Worm (Caenorhabditis elegans) whole organism, young adult: ENCODE results near the gene mre-11.
A peak's percentile ranks its signal among the peaks of the same experiment; 100 is the strongest.

Source experiments
- B0035.1 ChIP-seq: sonication (generic microtip); optimal IDR thresholded peaks from 2 replicates; lab custom pipeline; 2016; ENCODE audit warnings: missing genetic modification characterization, mild to moderate bottlenecking, missing compliant biosample characterization, missing genotype, missing genetic modification reagents
- B0261.1 ChIP-seq: sonication (generic microtip); optimal IDR thresholded peaks from 2 replicates; lab custom pipeline; 2016; ENCODE audit warnings: mild to moderate bottlenecking, missing genetic modification characterization, moderate library complexity, missing compliant biosample characterization
- D2030.7 ChIP-seq: fragments of 200-800 bp; sonication (Bioruptor generic); IDR thresholded peaks from 2 replicates; pipeline ENCODE4 v1.3.6; 2022; ENCODE audit warnings: missing genetic modification reagents, missing genetic modification characterization, missing compliant biosample characterization
- F37B4.10 ChIP-seq: fragments of 200-800 bp; sonication (Bioruptor generic); IDR thresholded peaks from 2 replicates; pipeline ENCODE4 v1.3.6; 2022; ENCODE audit warnings: missing genetic modification characterization, missing compliant biosample characterization
- F52B5.7 ChIP-seq: sonication (generic microtip); optimal IDR thresholded peaks from 2 replicates; lab custom pipeline; 2016; ENCODE audit warnings: mild to moderate bottlenecking, missing genetic modification characterization, missing compliant biosample characterization
- F55B11.4 ChIP-seq: sonication (generic microtip); optimal IDR thresholded peaks from 2 replicates; lab custom pipeline; 2016; ENCODE audit warnings: missing compliant biosample characterization, missing genetic modification characterization, borderline replicate concordance; ENCODE audit not compliant: insufficient read depth
- F57A8.1 ChIP-seq: fragments of 200-800 bp; sonication (Bioruptor generic); optimal IDR thresholded peaks from 2 replicates; lab custom pipeline; 2018; ENCODE audit warnings: mild to moderate bottlenecking, missing genetic modification characterization, moderate library complexity, missing compliant biosample characterization
- F57C9.4 ChIP-seq: sonication (generic microtip); optimal IDR thresholded peaks from 2 replicates; lab custom pipeline; 2017; ENCODE audit warnings: mild to moderate bottlenecking, missing genetic modification characterization, missing compliant biosample characterization
- K12H6.12 ChIP-seq: fragments of 200-800 bp; sonication (Bioruptor generic); optimal IDR thresholded peaks from 2 replicates; lab custom pipeline; 2018; ENCODE audit warnings: mild to moderate bottlenecking, missing genetic modification characterization, missing compliant biosample characterization
- Y53G8AR.9 ChIP-seq: fragments of 200-800 bp; sonication (Bioruptor generic); conservative IDR thresholded peaks from 2 replicates; pipeline ENCODE4 v1.3.6; 2022; ENCODE audit warnings: missing genetic modification reagents, missing genetic modification characterization, missing compliant biosample characterization
- Y67H2A.10 ChIP-seq: fragments of 200-800 bp; sonication (Bioruptor generic); conservative IDR thresholded peaks from 2 replicates; pipeline ENCODE4 v1.3.6; 2022; ENCODE audit warnings: missing genetic modification reagents, missing genetic modification characterization, missing compliant biosample characterization
- Y95B8A.8 ChIP-seq: fragments of 200-800 bp; sonication (Bioruptor generic); IDR thresholded peaks from 2 replicates; pipeline ENCODE4 v1.3.6; 2022; ENCODE audit warnings: missing genetic modification reagents, missing genetic modification characterization, missing compliant biosample characterization
- akir-1 ChIP-seq: fragments of 200-800 bp; sonication (Bioruptor generic); optimal IDR thresholded peaks from 2 replicates; lab custom pipeline; 2018; ENCODE audit warnings: mild to moderate bottlenecking, missing genetic modification characterization, moderate library complexity, missing compliant biosample characterization
- aptf-2 ChIP-seq: fragments of 200-800 bp; sonication (Bioruptor generic); conservative IDR thresholded peaks from 2 replicates; pipeline ENCODE4 v1.3.6; 2022; ENCODE audit warnings: missing genetic modification reagents, missing genetic modification characterization, missing compliant biosample characterization
- atf-7 ChIP-seq: sonication (generic microtip); optimal IDR thresholded peaks from 2 replicates; lab custom pipeline; 2017; ENCODE audit warnings: mild to moderate bottlenecking, missing genetic modification characterization, missing compliant biosample characterization
- bed-1 ChIP-seq: fragments of 200-800 bp; sonication (Bioruptor generic); IDR thresholded peaks from 2 replicates; pipeline ENCODE4 v1.3.6; 2022; ENCODE audit warnings: missing genetic modification reagents, missing genetic modification characterization, missing compliant biosample characterization
- ceh-100 ChIP-seq: fragments of 200-800 bp; sonication (Bioruptor generic); IDR thresholded peaks from 2 replicates; pipeline ENCODE4 v1.3.6; 2022; ENCODE audit warnings: missing genetic modification reagents, missing genetic modification characterization, missing compliant biosample characterization
- ceh-58 ChIP-seq: fragments of 200-800 bp; sonication (Bioruptor generic); IDR thresholded peaks from 2 replicates; pipeline ENCODE4 v1.3.6; 2022; ENCODE audit warnings: missing genetic modification characterization, missing compliant biosample characterization
- ceh-91 ChIP-seq: fragments of 200-800 bp; sonication (Bioruptor generic); IDR thresholded peaks from 2 replicates; pipeline ENCODE4 v1.3.6; 2022; ENCODE audit warnings: missing genetic modification reagents, missing genetic modification characterization, missing compliant biosample characterization
- dpff-1 ChIP-seq: sonication (generic microtip); optimal IDR thresholded peaks from 2 replicates; lab custom pipeline; 2017; ENCODE audit warnings: mild to moderate bottlenecking, missing genetic modification characterization, missing compliant biosample characterization
- dpl-1 ChIP-seq: fragments of 150-350 bp; optimal IDR thresholded peaks from 2 replicates; lab custom pipeline; 2014; ENCODE audit warnings: missing biosample characterization, missing genetic modification reagents, missing genetic modification characterization
- efl-1 ChIP-seq: fragments of 150-350 bp; optimal IDR thresholded peaks from 2 replicates; lab custom pipeline; 2014; ENCODE audit warnings: missing biosample characterization, missing genetic modification reagents, missing genetic modification characterization
- egl-18 ChIP-seq: fragments of 200-800 bp; sonication (Bioruptor generic); IDR thresholded peaks from 2 replicates; pipeline ENCODE4 v1.3.6; 2022; ENCODE audit warnings: missing genetic modification reagents, missing genetic modification characterization, missing compliant biosample characterization
- egrh-3 ChIP-seq: fragments of 200-800 bp; sonication (Bioruptor generic); IDR thresholded peaks from 2 replicates; pipeline ENCODE4 v1.3.6; 2022; ENCODE audit warnings: missing genetic modification reagents, missing genetic modification characterization, missing compliant biosample characterization
- fkh-3 ChIP-seq: sonication (generic microtip); optimal IDR thresholded peaks from 2 replicates; lab custom pipeline; 2016; ENCODE audit warnings: mild to moderate bottlenecking, missing genetic modification characterization, missing compliant biosample characterization
- hmg-1.2 ChIP-seq: fragments of 200-800 bp; sonication (Bioruptor generic); IDR thresholded peaks from 2 replicates; pipeline ENCODE4 v1.3.6; 2022; ENCODE audit warnings: missing genetic modification reagents, missing genetic modification characterization, missing compliant biosample characterization
- lin-35 ChIP-seq, 3 experiments: fragments of 150-350 bp in 2 of 3; sonication (generic microtip) in 1 of 3; optimal IDR thresholded peaks; 2 replicates each; lab custom pipeline; 2014 to 2018; ENCODE audit warnings: missing biosample characterization in 3 of 3, missing genetic modification characterization in 3 of 3, missing genetic modification reagents in 3 of 3
- lsl-1 ChIP-seq: fragments of 200-800 bp; sonication (Bioruptor generic); optimal IDR thresholded peaks from 2 replicates; lab custom pipeline; 2018; ENCODE audit warnings: mild to moderate bottlenecking, missing genetic modification characterization, moderate library complexity, missing compliant biosample characterization
- madf-3 ChIP-seq: fragments of 200-800 bp; sonication (Bioruptor generic); IDR thresholded peaks from 2 replicates; pipeline ENCODE4 v1.3.6; 2022; ENCODE audit warnings: missing genetic modification reagents, missing genetic modification characterization, missing compliant biosample characterization
- madf-6 ChIP-seq: fragments of 200-800 bp; sonication (Bioruptor generic); IDR thresholded peaks from 2 replicates; pipeline ENCODE4 v1.3.6; 2022; ENCODE audit warnings: missing genetic modification reagents, missing genetic modification characterization, missing compliant biosample characterization
- mcd-1 ChIP-seq: fragments of 200-800 bp; sonication (Bioruptor generic); IDR thresholded peaks from 2 replicates; pipeline ENCODE4 v1.3.6; 2022; ENCODE audit warnings: missing genetic modification reagents, missing genetic modification characterization, missing compliant biosample characterization
- nhr-27 ChIP-seq: fragments of 200-800 bp; sonication (Bioruptor generic); optimal IDR thresholded peaks from 2 replicates; lab custom pipeline; 2018; ENCODE audit warnings: mild to moderate bottlenecking, missing genetic modification characterization, moderate library complexity, missing compliant biosample characterization
- nhr-80 ChIP-seq: sonication (generic microtip); optimal IDR thresholded peaks from 2 replicates; lab custom pipeline; 2016; ENCODE audit warnings: missing genetic modification characterization, missing compliant biosample characterization
- rcor-1 ChIP-seq: fragments of 200-800 bp; sonication (Bioruptor generic); IDR thresholded peaks from 2 replicates; pipeline ENCODE4 v1.3.6; 2022; ENCODE audit warnings: missing genetic modification reagents, missing genetic modification characterization, missing compliant biosample characterization
- sdz-38 ChIP-seq: sonication (generic microtip); optimal IDR thresholded peaks from 2 replicates; lab custom pipeline; 2016; ENCODE audit warnings: missing genotype, missing genetic modification characterization, missing compliant biosample characterization
- snpc-1.1 ChIP-seq: sonication (generic microtip); optimal IDR thresholded peaks from 2 replicates; lab custom pipeline; 2017; ENCODE audit warnings: missing genetic modification characterization, mild to moderate bottlenecking, missing compliant biosample characterization, antibody characterized with exemption, moderate library complexity, missing genotype, missing genetic modification reagents; ENCODE audit not compliant: insufficient read depth
- snpc-1.3 ChIP-seq: sonication (generic microtip); optimal IDR thresholded peaks from 2 replicates; lab custom pipeline; 2017; ENCODE audit warnings: missing genetic modification characterization, mild to moderate bottlenecking, missing compliant biosample characterization, antibody characterized with exemption, moderate library complexity, missing genotype, missing genetic modification reagents; ENCODE audit not compliant: insufficient read depth
- snpc-3.4 ChIP-seq: sonication (generic microtip); optimal IDR thresholded peaks from 2 replicates; lab custom pipeline; 2017; ENCODE audit warnings: missing genetic modification characterization, mild to moderate bottlenecking, missing compliant biosample characterization, antibody characterized with exemption, moderate library complexity, missing genotype, missing genetic modification reagents
- snpc-4 ChIP-seq, 5 experiments: fragments of 150-350 bp in 1 of 5; sonication (generic microtip) in 4 of 5; optimal IDR thresholded peaks; 2 replicates each; lab custom pipeline; 2014 to 2018; ENCODE audit warnings: missing genetic modification characterization in 5 of 5, missing biosample characterization in 3 of 5, antibody characterized with exemption in 2 of 5, mild to moderate bottlenecking in 2 of 5, missing compliant biosample characterization in 2 of 5, missing genotype in 2 of 5, moderate library complexity in 2 of 5, missing genetic modification reagents in 1 of 5
- somi-1 ChIP-seq: fragments of 200-800 bp; sonication (Bioruptor generic); optimal IDR thresholded peaks from 2 replicates; lab custom pipeline; 2018; ENCODE audit warnings: mild to moderate bottlenecking, missing genetic modification characterization, missing compliant biosample characterization
- tlf-1 ChIP-seq: fragments of 200-800 bp; sonication (Bioruptor generic); optimal IDR thresholded peaks from 2 replicates; lab custom pipeline; 2018; ENCODE audit warnings: mild to moderate bottlenecking, missing genetic modification characterization, missing compliant biosample characterization
- unc-130 ChIP-seq: sonication (generic microtip); optimal IDR thresholded peaks from 2 replicates; lab custom pipeline; 2016; ENCODE audit warnings: missing genetic modification reagents, missing genetic modification characterization, missing compliant biosample characterization
- unc-62 ChIP-seq: fragments of 150-350 bp; optimal IDR thresholded peaks from 2 replicates; lab custom pipeline; 2014; ENCODE audit warnings: missing biosample characterization, missing genetic modification reagents, missing genetic modification characterization
- zfh-2 ChIP-seq: fragments of 200-800 bp; sonication (Bioruptor generic); conservative IDR thresholded peaks from 2 replicates; pipeline ENCODE4 v1.3.6; 2022; ENCODE audit warnings: missing genetic modification reagents, missing genetic modification characterization, missing compliant biosample characterization
- zim-3 ChIP-seq: sonication (generic microtip); optimal IDR thresholded peaks from 2 replicates; lab custom pipeline; 2017; ENCODE audit warnings: mild to moderate bottlenecking, missing genetic modification characterization, moderate library complexity, missing compliant biosample characterization
- ztf-18 ChIP-seq: sonication (generic microtip); optimal IDR thresholded peaks from 2 replicates; lab custom pipeline; 2016; ENCODE audit warnings: missing genotype, mild to moderate bottlenecking, missing genetic modification characterization, missing compliant biosample characterization
- ztf-26 ChIP-seq: sonication (generic microtip); optimal IDR thresholded peaks from 2 replicates; lab custom pipeline; 2017; ENCODE audit warnings: missing genetic modification characterization, missing compliant biosample characterization
- ztf-28 ChIP-seq: fragments of 200-800 bp; sonication (Bioruptor generic); IDR thresholded peaks from 2 replicates; pipeline ENCODE4 v1.3.6; 2022; ENCODE audit warnings: missing genetic modification reagents, missing genetic modification characterization, missing compliant biosample characterization

Gene mre-11

ce11 chrV:10736756-10737155 lies at the start of gene mre-11, which contains the start of gene wdr-5.3:
Gene mre-11, minus strand, starts transcription at chrV:10736868.
Gene wdr-5.3, plus strand, starts transcription at chrV:10737116.
- TF ChIP-seq F37B4.10: no peak
- peak; percentile 58 for TF ChIP-seq dpl-1 (GFP tag; lab: Kevin White, UChicago)
- TF ChIP-seq fkh-3 (tag; lab: Kevin White, UChicago): no peak
- TF ChIP-seq nhr-80 (tag; lab: Kevin White, UChicago): no peak
- TF ChIP-seq dpff-1 (tag; lab: Kevin White, UChicago): no peak
- TF ChIP-seq snpc-1.1 (tag; lab: Kevin White, UChicago): no peak
- peak; percentile 81 for TF ChIP-seq unc-130 (GFP tag; lab: Kevin White, UChicago)
- TF ChIP-seq ztf-28 (GFP tag; lab: Robert Waterston, UW): 0 out of 2 replicates have a peak, but pooled peaks have one; percentile 10
- no peak for TF ChIP-seq zim-3 (tag; lab: Kevin White, UChicago)
- peak; percentile 48; the same call in 1 of the 2 replicates for TF ChIP-seq mcd-1
- TF ChIP-seq madf-3: no peak
- TF ChIP-seq rcor-1 (GFP tag; lab: Robert Waterston, UW): peak; percentile 22; the same call in 1 of the 2 replicates
- no peak for TF ChIP-seq aptf-2
- no peak for TF ChIP-seq Y53G8AR.9 (GFP tag; lab: Robert Waterston, UW)
- no peak for TF ChIP-seq B0035.1 (tag; lab: Kevin White, UChicago)
- peak; percentile 14 for TF ChIP-seq snpc-1.3 (tag; lab: Kevin White, UChicago)
- no peak for TF ChIP-seq bed-1 (GFP tag; lab: Robert Waterston, UW)
- peak; percentile 60 for TF ChIP-seq lsl-1 (GFP tag; lab: Kevin White, UChicago)
- TF ChIP-seq B0261.1 (tag; lab: Kevin White, UChicago): no peak
- no peak for TF ChIP-seq zfh-2 (GFP tag; lab: Robert Waterston, UW)
- no peak for TF ChIP-seq Y67H2A.10 (GFP tag; lab: Robert Waterston, UW)
- no peak for TF ChIP-seq F57A8.1 (GFP tag; lab: Kevin White, UChicago)
- no peak for TF ChIP-seq akir-1 (GFP tag; lab: Kevin White, UChicago)
- TF ChIP-seq ceh-100 (GFP tag; lab: Robert Waterston, UW): peak; percentile 38; the same call in 1 of the 2 replicates
- no peak for TF ChIP-seq unc-62 (GFP tag; lab: Kevin White, UChicago)
- peak; percentile 29; the same call in 1 of the 2 replicates for TF ChIP-seq ceh-91 (GFP tag; lab: Robert Waterston, UW)
- no peak for TF ChIP-seq snpc-3.4 (tag; lab: Kevin White, UChicago)
- TF ChIP-seq egrh-3 (GFP tag; lab: Robert Waterston, UW): no peak
- TF ChIP-seq somi-1 (GFP tag; lab: Kevin White, UChicago): no peak
- no peak for TF ChIP-seq F52B5.7 (tag; lab: Kevin White, UChicago)
- no peak for TF ChIP-seq F55B11.4 (tag; lab: Kevin White, UChicago)
- 0 out of 2 replicates have a peak, but pooled peaks have one; percentile 26 for TF ChIP-seq Y95B8A.8 (GFP tag; lab: Robert Waterston, UW)
- peak; percentile 14 for TF ChIP-seq tlf-1
- TF ChIP-seq K12H6.12 (tag; lab: Kevin White, UChicago): no peak
- no peak for TF ChIP-seq ceh-58
- TF ChIP-seq lin-35 (GFP tag; optimal IDR thresholded peaks at IDR 0.05; lab: Kevin White, UChicago): no peak
- no peak for TF ChIP-seq egl-18 (GFP tag; lab: Robert Waterston, UW)
- no peak for TF ChIP-seq atf-7 (tag; lab: Kevin White, UChicago)
- no peak for TF ChIP-seq sdz-38 (tag; lab: Kevin White, UChicago)
- peak; percentile 85 for TF ChIP-seq efl-1 (GFP tag; lab: Kevin White, UChicago)
- peak; percentile 52 for TF ChIP-seq D2030.7
- TF ChIP-seq snpc-4 (GFP tag; optimal IDR thresholded peaks at IDR 0.05; lab: Kevin White, UChicago): no peak
- peak in 1 of 4 experiments; percentile 44 for TF ChIP-seq snpc-4 (tag; optimal IDR thresholded peaks at IDR 0.05; lab: Kevin White, UChicago)
- TF ChIP-seq hmg-1.2 (GFP tag; lab: Robert Waterston, UW): peak; percentile 21; the same call in 1 of the 2 replicates
- TF ChIP-seq ztf-26 (tag; lab: Kevin White, UChicago): no peak
- no peak for TF ChIP-seq F57C9.4
- peak; percentile 79 for TF ChIP-seq madf-6 (GFP tag; lab: Robert Waterston, UW)
- TF ChIP-seq nhr-27 (tag; lab: Kevin White, UChicago): no peak
- no peak for TF ChIP-seq ztf-18 (tag; lab: Kevin White, UChicago)
